Fruit fly (Drosophila melanogaster): ENCODE data around the gene Mgat4b.

The Mgat4b gene

dm6 chr3L:14784949-14785408 lies 15.9 kb upstream of the Mgat4b start:
- peak; percentile 73 for TF ChIP-seq Snoo (tag; optimal IDR thresholded peaks at IDR 0.05)
- peak; percentile 52 for TF ChIP-seq Ets98B (GFP tag; IDR thresholded peaks at IDR 0.05)
- TF ChIP-seq Pif1A (GFP tag; optimal IDR thresholded peaks at IDR 0.05): peak; percentile 69
- TF ChIP-seq CG8159 (tag; optimal IDR thresholded peaks at IDR 0.05): peak; percentile 79
- no peak for TF ChIP-seq EcR (GFP tag; optimal IDR thresholded peaks at IDR 0.05)
- peak; percentile 56 for TF ChIP-seq rn (GFP tag; IDR thresholded peaks at IDR 0.05)
- peak; percentile 71 for TF ChIP-seq CG34367 (tag; optimal IDR thresholded peaks at IDR 0.05)
- peak; percentile 78 for TF ChIP-seq CG32121 (GFP tag; IDR thresholded peaks at IDR 0.05)
- TF ChIP-seq CG10348 (GFP tag; IDR thresholded peaks at IDR 0.05): no peak; the same call in 1 of the 2 replicates
- TF ChIP-seq gl (tag; optimal IDR thresholded peaks at IDR 0.05): peak; percentile 18
- TF ChIP-seq CG15710 (tag; optimal IDR thresholded peaks at IDR 0.05): peak; percentile 78
- TF ChIP-seq Pif1B (GFP tag; optimal IDR thresholded peaks at IDR 0.05): peak; percentile 49
- TF ChIP-seq CG12605 (GFP tag; IDR thresholded peaks at IDR 0.05): peak; percentile 56
- TF ChIP-seq CG17806 (tag; optimal IDR thresholded peaks at IDR 0.05): peak; percentile 78
- peak; percentile 91 for TF ChIP-seq CG14655 (GFP tag; optimal IDR thresholded peaks at IDR 0.05)
- TF ChIP-seq CG9948 (tag; optimal IDR thresholded peaks at IDR 0.05): peak; percentile 82
- TF ChIP-seq CG8301 (tag; optimal IDR thresholded peaks at IDR 0.05): peak; percentile 90
- TF ChIP-seq CG13204 (GFP tag; optimal IDR thresholded peaks at IDR 0.05): no peak
- TF ChIP-seq CG4496 (GFP tag; IDR thresholded peaks at IDR 0.05): no peak; the same call in 1 of the 3 replicates
- TF ChIP-seq fd96Ca (GFP tag; IDR thresholded peaks at IDR 0.05): no peak
- peak; percentile 77 for TF ChIP-seq D1 (tag; optimal IDR thresholded peaks at IDR 0.05)

- no peak for TF ChIP-seq CG8301 (tag; optimal IDR thresholded peaks at IDR 0.05)
- no peak for TF ChIP-seq fd96Ca (GFP tag; IDR thresholded peaks at IDR 0.05)
- TF ChIP-seq CG8159 (tag; optimal IDR thresholded peaks at IDR 0.05): no peak
- TF ChIP-seq gl (tag; optimal IDR thresholded peaks at IDR 0.05): no peak
- no peak for TF ChIP-seq CG13204 (GFP tag; optimal IDR thresholded peaks at IDR 0.05)
- no peak for TF ChIP-seq Pif1B (GFP tag; optimal IDR thresholded peaks at IDR 0.05)
- no peak for TF ChIP-seq Ets98B (GFP tag; IDR thresholded peaks at IDR 0.05)
- TF ChIP-seq CG34367 (tag; optimal IDR thresholded peaks at IDR 0.05): no peak
- TF ChIP-seq rn (GFP tag; IDR thresholded peaks at IDR 0.05): no peak
- TF ChIP-seq CG12605 (GFP tag; IDR thresholded peaks at IDR 0.05): no peak
- no peak for TF ChIP-seq CG10348 (GFP tag; IDR thresholded peaks at IDR 0.05)
These were observed 15.3 kb upstream of the Mgat4b start for dm6 chr3L:14784241-14784948.

dm6 chr3L:14783363-14783627 lies 14.2 kb upstream of the Mgat4b start:
- no peak for TF ChIP-seq Pif1A (GFP tag; optimal IDR thresholded peaks at IDR 0.05)
- no peak for TF ChIP-seq CG13204 (GFP tag; optimal IDR thresholded peaks at IDR 0.05)
- TF ChIP-seq fd96Ca (GFP tag; IDR thresholded peaks at IDR 0.05): no peak
- TF ChIP-seq Snoo (tag; optimal IDR thresholded peaks at IDR 0.05): no peak
- TF ChIP-seq CG8159 (tag; optimal IDR thresholded peaks at IDR 0.05): no peak
- no peak for TF ChIP-seq CG12605 (GFP tag; IDR thresholded peaks at IDR 0.05)
- no peak for TF ChIP-seq CG10348 (GFP tag; IDR thresholded peaks at IDR 0.05)
- no peak for TF ChIP-seq rn (GFP tag; IDR thresholded peaks at IDR 0.05)
- TF ChIP-seq CG8301 (tag; optimal IDR thresholded peaks at IDR 0.05): no peak
- no peak for TF ChIP-seq CG14655 (GFP tag; optimal IDR thresholded peaks at IDR 0.05)
- TF ChIP-seq CG15710 (tag; optimal IDR thresholded peaks at IDR 0.05): no peak
- no peak for TF ChIP-seq Ets98B (GFP tag; IDR thresholded peaks at IDR 0.05)
- TF ChIP-seq D1 (tag; optimal IDR thresholded peaks at IDR 0.05): no peak
- TF ChIP-seq EcR (GFP tag; optimal IDR thresholded peaks at IDR 0.05): no peak
- TF ChIP-seq CG4496 (GFP tag; IDR thresholded peaks at IDR 0.05): no peak
- TF ChIP-seq CG17806 (tag; optimal IDR thresholded peaks at IDR 0.05): no peak

DNA sequence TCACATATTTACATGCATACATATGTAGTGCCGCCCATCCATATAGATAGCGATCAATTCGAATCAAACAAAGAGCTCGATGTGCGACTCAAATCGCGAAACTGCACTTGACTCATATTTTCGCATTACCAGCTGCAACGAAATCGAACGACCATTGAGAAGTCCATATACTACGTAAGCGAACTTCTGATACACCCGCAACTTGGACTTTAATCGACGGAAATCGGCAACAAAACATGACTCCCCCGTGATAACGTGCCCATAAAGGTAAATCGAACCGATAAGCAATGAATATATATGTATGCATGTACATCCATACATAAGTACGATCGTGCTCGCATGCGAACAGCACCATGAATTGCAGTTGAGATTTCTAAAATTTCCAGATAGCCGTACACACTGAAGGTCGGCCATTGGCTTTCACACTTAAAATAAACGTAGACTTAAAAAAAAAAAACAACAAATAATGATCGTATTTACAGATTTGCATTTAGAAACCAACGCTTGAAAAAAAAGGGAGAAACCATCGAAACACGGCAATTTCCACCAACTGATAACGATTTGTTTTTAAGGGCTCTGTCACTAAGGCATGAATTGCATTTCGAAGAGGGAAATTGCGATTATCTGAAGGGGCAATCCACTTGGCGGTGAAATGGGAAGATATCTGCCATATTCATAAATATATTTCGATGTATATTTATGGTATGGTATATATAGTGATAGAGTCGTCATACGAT lies 13.7 kb upstream of the Mgat4b start:
- peak; percentile 23 for TF ChIP-seq gl (tag; optimal IDR thresholded peaks at IDR 0.05)
- TF ChIP-seq fd96Ca (GFP tag; IDR thresholded peaks at IDR 0.05): no peak
- TF ChIP-seq CG32121 (GFP tag; IDR thresholded peaks at IDR 0.05): no peak
- TF ChIP-seq EcR (GFP tag; optimal IDR thresholded peaks at IDR 0.05): peak; percentile 1

DNA sequence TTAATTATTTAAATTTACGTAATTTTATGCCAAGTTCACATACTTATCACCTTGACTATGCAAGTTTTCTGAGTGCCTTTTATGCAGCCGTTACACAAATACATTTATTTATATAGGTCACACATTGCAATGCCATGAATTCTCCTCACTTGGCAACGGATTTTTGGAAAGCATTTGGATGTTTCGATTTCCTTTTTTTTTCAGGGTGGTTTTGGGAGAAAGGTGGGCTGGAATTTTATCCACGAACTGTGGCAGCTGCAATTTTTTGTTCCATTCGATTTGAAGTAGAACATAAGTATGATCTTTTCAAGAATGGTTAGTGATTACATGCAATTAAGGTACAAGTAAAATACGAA lies 12.8 kb upstream of the Mgat4b start:
- no peak for TF ChIP-seq CG10348 (GFP tag; IDR thresholded peaks at IDR 0.05)
- no peak for TF ChIP-seq CG14655 (GFP tag; optimal IDR thresholded peaks at IDR 0.05)
- no peak for TF ChIP-seq CG12605 (GFP tag; IDR thresholded peaks at IDR 0.05)
- TF ChIP-seq Snoo (tag; optimal IDR thresholded peaks at IDR 0.05): no peak
- no peak for TF ChIP-seq CG9948 (tag; optimal IDR thresholded peaks at IDR 0.05)
- TF ChIP-seq CG8159 (tag; optimal IDR thresholded peaks at IDR 0.05): no peak
- no peak for TF ChIP-seq Ets98B (GFP tag; IDR thresholded peaks at IDR 0.05)
- TF ChIP-seq CG13204 (GFP tag; optimal IDR thresholded peaks at IDR 0.05): no peak
- no peak for TF ChIP-seq CG4496 (GFP tag; IDR thresholded peaks at IDR 0.05)
- TF ChIP-seq Pif1A (GFP tag; optimal IDR thresholded peaks at IDR 0.05): no peak
- TF ChIP-seq CG32121 (GFP tag; IDR thresholded peaks at IDR 0.05): no peak
- no peak for TF ChIP-seq CG34367 (tag; optimal IDR thresholded peaks at IDR 0.05)
- no peak for TF ChIP-seq rn (GFP tag; IDR thresholded peaks at IDR 0.05)
- TF ChIP-seq CG17806 (tag; optimal IDR thresholded peaks at IDR 0.05): no peak
- no peak for TF ChIP-seq gl (tag; optimal IDR thresholded peaks at IDR 0.05)
- TF ChIP-seq CG15710 (tag; optimal IDR thresholded peaks at IDR 0.05): no peak
- TF ChIP-seq EcR (GFP tag; optimal IDR thresholded peaks at IDR 0.05): no peak
- TF ChIP-seq D1 (tag; optimal IDR thresholded peaks at IDR 0.05): no peak
- TF ChIP-seq fd96Ca (GFP tag; IDR thresholded peaks at IDR 0.05): no peak
- TF ChIP-seq CG8301 (tag; optimal IDR thresholded peaks at IDR 0.05): no peak

Measured in whole organism, pupa.